Fruit fly (Drosophila melanogaster) whole organism, prepupa: ENCODE measurements around the gene Phlpp.

Experiments
- Blimp-1 ChIP-seq: fragments of 200-800 bp; sonication (Bioruptor generic); optimal IDR thresholded peaks from 3 replicates; lab custom pipeline; 2017; ENCODE audit warnings: missing biosample characterization, missing genetic modification characterization, mild to moderate bottlenecking, moderate library complexity, missing genetic modification reagents
- CG10631 ChIP-seq: fragments of 200-800 bp; sonication (Bioruptor generic); optimal IDR thresholded peaks from 2 replicates; lab custom pipeline; 2016; ENCODE audit warnings: missing biosample characterization, missing genetic modification characterization
- CG11294 ChIP-seq: fragments of 200-800 bp; sonication (Bioruptor generic); IDR thresholded peaks from 2 replicates; pipeline ENCODE4 v1.3.6; 2022; ENCODE audit warnings: missing biosample characterization, missing genetic modification characterization
- CG11762 ChIP-seq: fragments of 200-800 bp; sonication (Bioruptor generic); optimal IDR thresholded peaks from 3 replicates; lab custom pipeline; 2016; ENCODE audit warnings: missing biosample characterization, missing genetic modification characterization; ENCODE audit not compliant: insufficient read depth
- CG11902 ChIP-seq: fragments of 200-800 bp; sonication (Bioruptor generic); optimal IDR thresholded peaks from 3 replicates; lab custom pipeline; 2016; ENCODE audit warnings: missing biosample characterization, missing genetic modification characterization
- CG15336 ChIP-seq: fragments of 200-800 bp; sonication (Bioruptor generic); IDR thresholded peaks from 2 replicates; pipeline ENCODE4 v1.3.6; 2022; ENCODE audit warnings: missing biosample characterization, missing genetic modification characterization
- CG1621 ChIP-seq: fragments of 200-800 bp; sonication (Bioruptor generic); optimal IDR thresholded peaks from 3 replicates; lab custom pipeline; 2018; ENCODE audit warnings: missing biosample characterization, mild to moderate bottlenecking, missing genetic modification characterization
- CG16779 ChIP-seq: fragments of 200-800 bp; sonication (Bioruptor generic); optimal IDR thresholded peaks from 3 replicates; lab custom pipeline; 2017; ENCODE audit warnings: missing biosample characterization, mild to moderate bottlenecking, missing genetic modification characterization
- CG3032 ChIP-seq: fragments of 200-800 bp; optimal IDR thresholded peaks from 2 replicates; lab custom pipeline; 2019; ENCODE audit warnings: missing biosample characterization, mild to moderate bottlenecking, missing genetic modification characterization, moderate library complexity
- CG31627 ChIP-seq: fragments of 200-800 bp; sonication (Bioruptor generic); optimal IDR thresholded peaks from 3 replicates; lab custom pipeline; 2016; ENCODE audit warnings: missing biosample characterization, missing genetic modification characterization
- CG32006 ChIP-seq: fragments of 200-800 bp; sonication (Bioruptor generic); optimal IDR thresholded peaks from 3 replicates; lab custom pipeline; 2017; ENCODE audit warnings: missing biosample characterization, mild to moderate bottlenecking, missing genetic modification characterization
- CG34406 ChIP-seq: fragments of 200-800 bp; sonication (Bioruptor generic); optimal IDR thresholded peaks from 3 replicates; lab custom pipeline; 2016; ENCODE audit warnings: missing biosample characterization, missing genetic modification characterization
- CG3919 ChIP-seq: fragments of 200-800 bp; sonication (Bioruptor generic); optimal IDR thresholded peaks from 3 replicates; lab custom pipeline; 2016; ENCODE audit warnings: missing biosample characterization, missing genetic modification characterization
- CG4318 ChIP-seq: fragments of 200-800 bp; sonication (Bioruptor generic); optimal IDR thresholded peaks from 3 replicates; lab custom pipeline; 2017; ENCODE audit warnings: missing biosample characterization, mild to moderate bottlenecking, missing genetic modification characterization
- CG6276 ChIP-seq: fragments of 200-800 bp; sonication (Bioruptor generic); optimal IDR thresholded peaks from 2 replicates; lab custom pipeline; 2017; ENCODE audit warnings: missing biosample characterization, mild to moderate bottlenecking, missing genetic modification characterization
- CG6808 ChIP-seq: fragments of 200-800 bp; sonication (Bioruptor generic); optimal IDR thresholded peaks from 3 replicates; lab custom pipeline; 2017; ENCODE audit warnings: missing biosample characterization, missing genetic modification characterization, mild to moderate bottlenecking, moderate library complexity, missing genetic modification reagents
- CG6854 ChIP-seq: fragments of 200-800 bp; sonication (Bioruptor generic); optimal IDR thresholded peaks from 2 replicates; lab custom pipeline; 2017; ENCODE audit warnings: missing biosample characterization, mild to moderate bottlenecking, missing genetic modification characterization
- CG7368 ChIP-seq: fragments of 200-800 bp; sonication (Bioruptor generic); optimal IDR thresholded peaks from 3 replicates; lab custom pipeline; 2016; ENCODE audit warnings: missing biosample characterization, missing genetic modification characterization
- CG8119 ChIP-seq: fragments of 200-800 bp; sonication (Bioruptor generic); IDR thresholded peaks from 3 replicates; pipeline ENCODE4 v1.3.6; 2022; ENCODE audit warnings: missing biosample characterization, missing genetic modification characterization
- CG8632 ChIP-seq: fragments of 200-800 bp; sonication (Bioruptor generic); optimal IDR thresholded peaks from 3 replicates; lab custom pipeline; 2016; ENCODE audit warnings: missing biosample characterization, missing genetic modification characterization
- CG9139 ChIP-seq: fragments of 200-800 bp; sonication (Bioruptor generic); optimal IDR thresholded peaks from 3 replicates; lab custom pipeline; 2017; ENCODE audit warnings: missing biosample characterization, mild to moderate bottlenecking, missing genetic modification characterization
- Eip75B ChIP-seq: fragments of 200-800 bp; sonication (Bioruptor generic); optimal IDR thresholded peaks from 3 replicates; lab custom pipeline; 2016; ENCODE audit warnings: missing biosample characterization, missing genetic modification characterization
- Eip78C ChIP-seq: fragments of 200-800 bp; sonication (Bioruptor generic); peaks from one replicate; lab custom pipeline; 2016; ENCODE audit warnings: missing biosample characterization, missing genetic modification characterization
- Ets21C ChIP-seq: fragments of 200-800 bp; sonication (Bioruptor generic); optimal IDR thresholded peaks from 3 replicates; lab custom pipeline; 2016; ENCODE audit warnings: missing biosample characterization, missing genetic modification characterization
- Ets96B ChIP-seq: fragments of 200-800 bp; optimal IDR thresholded peaks from 2 replicates; lab custom pipeline; 2019; ENCODE audit warnings: missing biosample characterization, mild to moderate bottlenecking, missing genetic modification characterization, moderate library complexity
- Gug ChIP-seq: fragments of 200-800 bp; sonication (Bioruptor generic); IDR thresholded peaks from 2 replicates; pipeline ENCODE4 v1.3.6; 2022; ENCODE audit warnings: missing biosample characterization, missing genetic modification characterization
- Hr38 ChIP-seq: sonication (Bioruptor generic); optimal IDR thresholded peaks from 2 replicates; lab custom pipeline; 2016; ENCODE audit warnings: missing biosample characterization, missing genetic modification characterization
- Hr4 ChIP-seq: fragments of 200-800 bp; sonication (Bioruptor generic); optimal IDR thresholded peaks from 3 replicates; lab custom pipeline; 2016; ENCODE audit warnings: missing biosample characterization, missing genetic modification characterization
- Lpt ChIP-seq: fragments of 200-800 bp; sonication (Bioruptor generic); optimal IDR thresholded peaks from 3 replicates; lab custom pipeline; 2016; ENCODE audit warnings: missing biosample characterization, missing genetic modification characterization
- Met ChIP-seq: fragments of 200-800 bp; sonication (Bioruptor generic); optimal IDR thresholded peaks from 3 replicates; lab custom pipeline; 2016; ENCODE audit warnings: missing biosample characterization, missing genetic modification characterization
- Smox ChIP-seq: fragments of 200-800 bp; sonication (Bioruptor generic); optimal IDR thresholded peaks from 3 replicates; lab custom pipeline; 2016; ENCODE audit warnings: missing biosample characterization, missing genetic modification characterization
- Sox102F ChIP-seq: fragments of 200-800 bp; sonication (Bioruptor generic); optimal IDR thresholded peaks from 2 replicates; lab custom pipeline; 2016; ENCODE audit warnings: missing biosample characterization, mild to moderate bottlenecking, missing genetic modification characterization
- Sox14 ChIP-seq: fragments of 200-800 bp; sonication (Bioruptor generic); optimal IDR thresholded peaks from 3 replicates; lab custom pipeline; 2016; ENCODE audit warnings: missing biosample characterization, missing genetic modification characterization
- Sox15 ChIP-seq: fragments of 200-800 bp; sonication (Bioruptor generic); optimal IDR thresholded peaks from 3 replicates; lab custom pipeline; 2016; ENCODE audit warnings: missing biosample characterization, missing genetic modification characterization
- achi ChIP-seq: fragments of 200-800 bp; sonication (Bioruptor generic); optimal IDR thresholded peaks from 3 replicates; lab custom pipeline; 2016; ENCODE audit warnings: missing biosample characterization, missing genetic modification characterization
- acj6 ChIP-seq: fragments of 200-800 bp; sonication (Bioruptor generic); optimal IDR thresholded peaks from 3 replicates; lab custom pipeline; 2016; ENCODE audit warnings: missing biosample characterization, missing genetic modification characterization
- cyc ChIP-seq: fragments of 200-800 bp; sonication (Bioruptor generic); optimal IDR thresholded peaks from 3 replicates; lab custom pipeline; 2016; ENCODE audit warnings: missing biosample characterization, missing genetic modification characterization
- dac ChIP-seq: fragments of 200-800 bp; sonication (Bioruptor generic); optimal IDR thresholded peaks from 2 replicates; lab custom pipeline; 2017; ENCODE audit warnings: missing biosample characterization, mild to moderate bottlenecking, missing genetic modification characterization
- dsx ChIP-seq: fragments of 200-800 bp; optimal IDR thresholded peaks from 3 replicates; lab custom pipeline; 2019; ENCODE audit warnings: missing biosample characterization, mild to moderate bottlenecking, missing genetic modification characterization, moderate library complexity; ENCODE audit not compliant: poor library complexity, severe bottlenecking
- eg ChIP-seq: fragments of 200-800 bp; sonication (Bioruptor generic); IDR thresholded peaks from 3 replicates; pipeline ENCODE4 v1.3.6; 2022; ENCODE audit warnings: missing biosample characterization, missing genetic modification characterization
- fd59A ChIP-seq: fragments of 200-800 bp; sonication (Bioruptor generic); optimal IDR thresholded peaks from 2 replicates; lab custom pipeline; 2017; ENCODE audit warnings: missing biosample characterization, mild to moderate bottlenecking, missing genetic modification characterization, missing genetic modification reagents
- fd85E ChIP-seq: fragments of 200-800 bp; sonication (Bioruptor generic); optimal IDR thresholded peaks from 3 replicates; lab custom pipeline; 2016; ENCODE audit warnings: missing biosample characterization, missing genetic modification characterization
- fkh ChIP-seq: fragments of 200-800 bp; sonication (Bioruptor generic); optimal IDR thresholded peaks from 3 replicates; lab custom pipeline; 2017; ENCODE audit warnings: missing biosample characterization, mild to moderate bottlenecking, missing genetic modification characterization, moderate library complexity
- net ChIP-seq: fragments of 200-800 bp; sonication (Bioruptor generic); optimal IDR thresholded peaks from 3 replicates; lab custom pipeline; 2016; ENCODE audit warnings: missing biosample characterization, missing genetic modification characterization
- pdm3 ChIP-seq: fragments of 200-800 bp; sonication (Bioruptor generic); optimal IDR thresholded peaks from 3 replicates; lab custom pipeline; 2016; ENCODE audit warnings: missing biosample characterization, missing genetic modification characterization
- salr ChIP-seq, 2 experiments: fragments of 200-800 bp; sonication (Bioruptor generic); optimal IDR thresholded peaks; 3 replicates each; lab custom pipeline; 2016 to 2018; ENCODE audit warnings: missing biosample characterization in 2 of 2, missing genetic modification characterization in 2 of 2, mild to moderate bottlenecking in 1 of 2
- spab ChIP-seq: fragments of 200-800 bp; sonication (Bioruptor generic); optimal IDR thresholded peaks from 2 replicates; lab custom pipeline; 2017; ENCODE audit warnings: missing biosample characterization, mild to moderate bottlenecking, missing genetic modification characterization, missing genetic modification reagents
- ss ChIP-seq, 2 experiments: fragments of 200-800 bp; sonication (Bioruptor generic); optimal IDR thresholded peaks; 2 replicates in 1 of 2; 3 replicates in 1 of 2; lab custom pipeline; 2017 to 2018; ENCODE audit warnings: mild to moderate bottlenecking in 2 of 2, missing biosample characterization in 2 of 2, missing genetic modification characterization in 2 of 2, moderate library complexity in 1 of 2
- svp ChIP-seq: fragments of 200-800 bp; sonication (Bioruptor generic); peaks from one replicate; lab custom pipeline; 2016; ENCODE audit warnings: missing biosample characterization, missing genetic modification characterization
- topi ChIP-seq: fragments of 200-800 bp; sonication (Bioruptor generic); optimal IDR thresholded peaks from 3 replicates; lab custom pipeline; 2016; ENCODE audit warnings: missing biosample characterization, missing genetic modification characterization

Gene Phlpp

dm6 chr2L:19058916-19059315, at the start of gene Phlpp (continued):
- no peak for TF ChIP-seq dsx (GFP tag; lab: Kevin White, UChicago)

DNA sequence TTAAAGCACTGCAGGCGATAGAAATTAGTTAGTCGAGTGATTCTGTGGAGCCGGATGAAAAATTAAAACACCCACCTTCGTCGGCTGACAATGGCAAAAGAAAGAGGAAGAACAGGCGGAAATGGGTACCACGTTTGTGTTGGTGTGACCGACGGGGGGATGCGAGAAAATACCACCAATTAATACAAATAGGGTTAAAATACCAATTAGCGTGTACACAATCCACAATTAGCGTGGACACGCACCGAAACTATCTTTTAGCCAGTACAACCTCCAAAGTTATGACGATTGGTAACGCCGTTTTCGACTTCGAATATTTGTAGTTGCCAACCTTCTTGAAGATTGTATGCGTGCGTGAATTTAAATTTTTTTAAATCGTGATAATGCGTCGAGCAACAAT, 49.8 kb upstream of the Phlpp start, which contains the start of gene RpL30:
TSS of gene RpL30 (minus strand) at position 177 of the 400 bp plus-strand sequence.
- TF ChIP-seq Smox (GFP tag; lab: Kevin White, UChicago) (peak; percentile 62), salr (GFP tag; optimal IDR thresholded peaks at IDR 0.05; lab: Kevin White, UChicago) (peak in 1 of 2 experiments; percentile 84), Eip78C (GFP tag; lab: Kevin White, UChicago) (peak; percentile 93), Hr38 (GFP tag; lab: Kevin White, UChicago) (no peak), net (GFP tag; lab: Kevin White, UChicago) (peak; percentile 90), CG8119 (0 out of 3 replicates have a peak, but pooled peaks have one; percentile 44), achi (GFP tag; lab: Kevin White, UChicago) (peak; percentile 80), CG9139 (peak; percentile 84), CG6854 (GFP tag; lab: Kevin White, UChicago) (peak; percentile 98), Sox14 (peak; percentile 81), CG31627 (GFP tag; lab: Kevin White, UChicago) (peak; percentile 70), CG6808 (GFP tag; lab: Kevin White, UChicago) (peak; percentile 96), Gug (GFP tag; lab: Robert Waterston, UW) (no peak), CG16779 (peak; percentile 85), cyc (GFP tag; lab: Kevin White, UChicago) (peak; percentile 77), CG32006 (GFP tag; lab: Kevin White, UChicago) (peak; percentile 37), dac (GFP tag; lab: Kevin White, UChicago) (peak; percentile 60), CG7368 (peak; percentile 69), Eip75B (GFP tag; lab: Kevin White, UChicago) (peak; percentile 83), ss (GFP tag; optimal IDR thresholded peaks at IDR 0.05; lab: Kevin White, UChicago) (peak; percentile 88 to 89), fkh (GFP tag; lab: Kevin White, UChicago) (peak; percentile 79), eg (GFP tag; lab: Robert Waterston, UW) (peak; percentile 85), CG15336 (peak; percentile 70), CG6276 (peak; percentile 39), dsx (GFP tag; lab: Kevin White, UChicago) (peak; percentile 72), CG1621 (tag; lab: Kevin White, UChicago) (peak; percentile 78), Met (GFP tag; lab: Kevin White, UChicago) (peak; percentile 85), fd59A (GFP tag; lab: Kevin White, UChicago) (peak; percentile 43), CG11762 (GFP tag; lab: Kevin White, UChicago) (peak; percentile 52), Sox102F (GFP tag; lab: Kevin White, UChicago) (peak; percentile 86), CG4318 (no peak), fd85E (GFP tag; lab: Kevin White, UChicago) (peak; percentile 90), topi (peak; percentile 84), acj6 (GFP tag; lab: Kevin White, UChicago) (peak; percentile 48), CG3032 (tag; lab: Kevin White, UChicago) (peak; percentile 63), pdm3 (peak; percentile 70), Blimp-1 (peak; percentile 54), spab (GFP tag; lab: Kevin White, UChicago) (peak; percentile 46), CG10631 (GFP tag; lab: Kevin White, UChicago) (peak; percentile 33), CG11902 (GFP tag; lab: Kevin White, UChicago) (peak; percentile 33), Sox15 (GFP tag; lab: Kevin White, UChicago) (peak; percentile 36), CG11294 (GFP tag; lab: Robert Waterston, UW) (peak; percentile 56), CG3919 (GFP tag; lab: Kevin White, UChicago) (peak; percentile 91), Lpt (no peak), Ets21C (GFP tag; lab: Kevin White, UChicago) (peak; percentile 31), svp (GFP tag; lab: Kevin White, UChicago) (peak; percentile 73), Ets96B (peak; percentile 60), Hr4 (GFP tag; lab: Kevin White, UChicago) (peak; percentile 26), CG8632 (peak; percentile 61), CG34406 (peak; percentile 81)
